Worm (Caenorhabditis elegans) whole organism, L4/young adult: ENCODE results near the gene amt-2.
A peak's percentile ranks its signal among the peaks of the same experiment; 100 is the strongest.

Experiments used
- W03F9.2 ChIP-seq: fragments of 150-350 bp; optimal IDR thresholded peaks from 2 replicates; lab custom pipeline; 2014; ENCODE audit warnings: missing biosample characterization, missing genetic modification characterization
- dao-5 ChIP-seq: sonication (generic microtip); optimal IDR thresholded peaks from 2 replicates; lab custom pipeline; 2016; ENCODE audit warnings: missing genotype, missing genetic modification characterization, moderate library complexity, missing compliant biosample characterization
- him-1 ChIP-seq: sonication (generic microtip); optimal IDR thresholded peaks from 2 replicates; lab custom pipeline; 2016; ENCODE audit warnings: missing genotype, missing genetic modification reagents, missing genetic modification characterization, missing compliant biosample characterization

Gene amt-2

DNA sequence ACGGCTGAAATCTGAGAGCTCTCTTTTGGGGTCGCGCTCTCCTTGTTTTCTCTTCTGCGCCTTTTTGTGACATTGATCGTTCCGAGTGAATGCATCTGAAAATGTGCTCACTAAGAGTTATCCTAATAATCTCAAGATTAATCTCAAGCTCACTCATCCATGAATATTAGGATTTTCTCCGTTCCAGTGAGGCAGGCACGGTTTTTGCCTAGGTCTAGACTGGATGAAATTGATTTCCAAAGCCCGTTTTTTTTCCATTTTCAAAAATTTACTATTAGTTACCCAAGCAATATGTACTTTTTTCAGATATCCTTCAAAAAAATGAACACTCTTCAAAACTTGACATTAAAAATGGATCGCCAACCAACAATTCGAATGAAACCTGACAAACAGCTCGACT lies at the start of gene amt-2:
Gene amt-2, plus strand, starts transcription at position 301 of the 400 bp plus-strand sequence.
- TF ChIP-seq him-1 (tag; lab: Kevin White, UChicago) (no peak), W03F9.2 (tag; lab: Kevin White, UChicago) (no peak), dao-5 (tag; lab: Kevin White, UChicago) (no peak)

ce11 chrIV:12994376-12994775 lies 47.8 kb upstream of the amt-2 start, which contains the start of gene K10D11.4:
TSS of gene K10D11.4 (minus strand) at chrIV:12994476.
- TF ChIP-seq W03F9.2 (tag; lab: Kevin White, UChicago) (no peak), him-1 (tag; lab: Kevin White, UChicago) (no peak), dao-5 (tag; lab: Kevin White, UChicago) (no peak)

ce11 chrIV:12995886-12996285 lies 46.3 kb upstream of the amt-2 start, which contains the start of gene K10D11.7:
TSS of gene K10D11.7 (minus strand) at chrIV:12995986.
- TF ChIP-seq him-1 (tag; lab: Kevin White, UChicago): no peak
- no peak for TF ChIP-seq W03F9.2 (tag; lab: Kevin White, UChicago)

DNA sequence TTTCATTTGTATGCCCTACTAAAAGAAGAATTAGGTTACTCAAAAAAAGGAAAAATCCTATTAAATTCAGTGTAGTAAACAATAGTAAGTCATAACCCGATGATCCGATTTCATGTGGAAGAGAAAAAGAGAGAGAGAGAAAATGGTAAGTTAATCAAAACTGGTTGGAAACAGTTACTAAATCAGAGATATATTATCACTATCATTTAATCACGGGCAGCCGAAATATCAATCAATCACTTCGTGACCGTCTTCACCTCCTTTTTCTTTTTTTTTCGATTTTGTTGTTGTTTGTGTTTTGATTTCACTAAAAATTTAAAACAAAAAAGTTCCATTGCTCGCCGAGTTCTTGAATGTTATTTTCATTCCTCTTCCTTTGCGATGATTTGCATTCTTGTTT lies 44.6 kb upstream of the amt-2 start:
- no peak for TF ChIP-seq dao-5 (tag; lab: Kevin White, UChicago)
- TF ChIP-seq him-1 (tag; lab: Kevin White, UChicago): no peak
- no peak for TF ChIP-seq W03F9.2 (tag; lab: Kevin White, UChicago)

- TF ChIP-seq dao-5 (tag; lab: Kevin White, UChicago) (no peak), W03F9.2 (tag; lab: Kevin White, UChicago) (no peak), him-1 (tag; lab: Kevin White, UChicago) (no peak)
These were observed 43.1 kb upstream of the amt-2 start for ce11 chrIV:12999087-12999486.

DNA sequence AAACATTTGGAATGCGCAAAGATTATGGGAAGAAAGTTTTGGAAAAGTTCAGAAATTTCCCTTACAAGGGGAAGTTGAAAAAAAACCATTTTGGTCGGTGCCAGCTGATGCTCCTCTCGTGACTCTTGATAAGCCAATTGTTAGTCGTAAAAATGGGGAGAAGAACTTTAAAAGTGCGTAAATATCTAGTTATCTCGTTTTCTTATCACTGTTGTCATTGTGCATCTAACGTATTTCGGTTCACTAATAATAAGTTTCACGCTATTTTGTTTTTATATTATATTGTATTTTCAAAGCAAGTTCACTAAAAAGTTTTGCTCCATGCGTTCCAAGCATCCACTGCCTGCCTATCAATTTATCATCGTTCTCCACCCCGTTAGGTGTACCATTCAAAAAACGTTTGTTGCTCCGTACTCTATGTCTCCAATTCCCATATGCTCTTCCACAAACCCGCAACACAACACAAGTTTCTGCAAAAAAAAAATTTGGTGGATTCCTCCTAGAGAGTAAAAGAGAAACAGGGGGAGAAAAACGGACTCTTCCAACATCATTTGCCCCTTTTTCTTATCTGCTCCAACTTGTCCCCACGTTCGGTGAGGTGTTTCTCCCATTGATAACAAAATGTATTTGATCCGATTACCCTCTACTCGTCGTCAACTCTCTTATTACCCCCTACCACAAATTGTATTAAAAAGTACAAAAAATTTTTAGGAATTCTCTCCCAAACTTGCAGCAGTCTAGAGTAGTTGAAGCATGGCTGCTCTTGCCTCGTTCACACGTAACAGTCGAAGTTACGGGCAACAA lies 33.6 kb upstream of the amt-2 start, which contains the start of gene mbk-2:
Gene mbk-2, plus strand, starts transcription at position 754 of the 804 bp plus-strand sequence.
- TF ChIP-seq him-1 (tag; lab: Kevin White, UChicago) (no peak), W03F9.2 (tag; lab: Kevin White, UChicago) (no peak), dao-5 (tag; lab: Kevin White, UChicago) (no peak)

DNA sequence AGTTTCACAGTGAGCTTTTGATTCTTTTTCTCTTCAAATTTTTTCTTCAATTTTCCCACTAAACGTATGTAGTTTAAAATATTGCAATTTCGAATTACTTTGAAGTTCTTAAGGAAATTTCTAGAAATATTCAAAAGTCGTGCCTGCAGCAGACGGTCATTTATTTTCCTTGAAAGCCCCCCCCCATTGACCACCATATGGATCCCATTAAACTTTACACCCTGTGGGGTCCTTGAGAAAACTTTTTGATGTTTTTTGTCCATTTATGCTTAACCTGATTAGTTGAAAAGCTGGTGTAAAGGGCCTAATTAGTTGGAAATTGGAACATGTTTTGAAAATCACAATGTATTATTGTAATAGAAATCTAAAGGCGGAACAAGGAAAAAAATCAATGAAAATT lies 32.7 kb upstream of the amt-2 start:
- TF ChIP-seq W03F9.2 (tag; lab: Kevin White, UChicago) (no peak), dao-5 (tag; lab: Kevin White, UChicago) (no peak)

DNA sequence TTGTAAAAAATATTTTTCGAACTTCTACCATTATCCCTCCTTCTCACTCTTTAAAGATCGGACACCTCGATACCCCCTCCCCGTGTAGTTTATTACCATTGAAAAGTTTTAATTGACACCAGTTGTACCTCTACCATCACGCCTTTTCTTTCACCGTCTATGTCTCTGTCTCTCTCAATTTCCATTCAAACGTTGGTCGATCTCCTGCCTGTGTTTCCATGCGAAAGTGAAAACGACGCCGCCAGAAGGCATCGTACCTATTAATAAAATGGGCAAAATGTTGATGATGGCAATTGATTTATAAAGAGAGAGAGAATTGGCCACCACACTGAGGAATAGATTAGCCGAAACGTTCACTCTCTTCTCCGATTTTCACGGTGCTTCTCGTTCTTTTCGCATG lies 29.0 kb upstream of the amt-2 start:
- TF ChIP-seq W03F9.2 (tag; lab: Kevin White, UChicago) (no peak), him-1 (tag; lab: Kevin White, UChicago) (no peak), dao-5 (tag; lab: Kevin White, UChicago) (no peak)

DNA sequence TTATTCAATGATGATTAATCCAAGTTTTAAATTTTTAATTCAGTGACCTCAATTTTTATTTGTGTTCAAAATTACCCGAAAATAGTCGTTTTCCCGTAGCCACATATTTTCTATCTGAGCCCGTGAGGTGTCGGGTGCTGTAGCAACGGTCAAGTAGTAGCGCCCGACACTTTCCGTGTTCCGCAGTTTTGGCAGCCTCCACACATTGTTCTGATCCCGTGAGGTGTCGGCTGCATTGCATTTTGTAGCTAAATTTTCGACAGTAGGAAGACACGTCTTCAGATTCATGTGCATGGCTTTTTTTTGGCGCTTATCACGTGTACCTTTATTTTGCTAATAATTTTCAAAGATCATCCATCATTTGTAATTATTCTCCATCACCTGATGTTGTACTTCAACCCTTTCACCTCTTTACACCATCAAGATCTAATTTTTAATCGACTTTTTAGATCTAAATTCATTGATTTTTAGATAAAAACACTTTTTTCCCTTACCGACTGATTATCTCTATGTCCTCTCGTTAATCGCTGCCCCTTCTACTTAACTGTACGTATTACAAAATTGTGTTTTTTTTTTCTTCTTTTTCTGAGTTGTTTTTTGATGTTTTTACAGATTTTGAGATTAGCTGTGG lies 28.4 kb upstream of the amt-2 start:
- TF ChIP-seq him-1 (tag; lab: Kevin White, UChicago): no peak
- no peak for TF ChIP-seq W03F9.2 (tag; lab: Kevin White, UChicago)
- TF ChIP-seq dao-5 (tag; lab: Kevin White, UChicago): no peak

DNA sequence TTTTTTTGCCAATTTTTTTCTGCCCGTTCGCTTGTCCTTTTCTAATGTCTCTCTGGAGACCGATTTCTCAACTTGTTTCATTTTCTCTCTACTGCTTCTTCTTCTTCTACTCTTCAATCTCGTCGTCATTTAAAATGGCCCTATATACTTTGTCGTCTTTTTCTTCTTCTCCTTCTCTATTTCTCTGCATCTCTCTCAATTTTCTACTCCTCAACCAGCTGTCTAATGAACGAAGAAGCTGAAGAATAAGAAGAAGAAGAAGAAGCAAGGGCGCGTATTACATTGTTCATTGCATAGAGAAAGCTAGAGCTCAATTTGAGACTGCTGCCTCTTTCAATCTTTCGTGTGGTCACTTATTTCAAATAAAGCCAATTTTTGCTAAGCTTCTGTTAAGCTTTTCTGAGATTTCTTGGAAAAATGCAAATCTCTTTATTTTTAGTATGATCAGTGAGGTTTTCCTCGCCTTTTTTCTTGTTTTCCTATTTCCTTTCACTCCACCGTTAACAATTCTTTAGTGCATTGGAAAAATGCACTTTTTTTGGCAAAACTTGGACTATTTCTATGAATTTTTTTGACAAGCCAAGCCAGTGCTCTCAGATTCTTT lies 26.3 kb upstream of the amt-2 start:
- TF ChIP-seq dao-5 (tag; lab: Kevin White, UChicago): no peak
- peak; percentile 10 for TF ChIP-seq him-1 (tag; lab: Kevin White, UChicago)
- no peak for TF ChIP-seq W03F9.2 (tag; lab: Kevin White, UChicago)

ce11 chrIV:13016820-13017219 lies 25.4 kb upstream of the amt-2 start:
- TF ChIP-seq dao-5 (tag; lab: Kevin White, UChicago): no peak
- TF ChIP-seq him-1 (tag; lab: Kevin White, UChicago): no peak
- TF ChIP-seq W03F9.2 (tag; lab: Kevin White, UChicago): no peak

- TF ChIP-seq dao-5 (tag; lab: Kevin White, UChicago): no peak
- TF ChIP-seq him-1 (tag; lab: Kevin White, UChicago): no peak
- TF ChIP-seq W03F9.2 (tag; lab: Kevin White, UChicago): no peak
These were observed 21.2 kb upstream of the amt-2 start for ce11 chrIV:13021006-13021405.

DNA sequence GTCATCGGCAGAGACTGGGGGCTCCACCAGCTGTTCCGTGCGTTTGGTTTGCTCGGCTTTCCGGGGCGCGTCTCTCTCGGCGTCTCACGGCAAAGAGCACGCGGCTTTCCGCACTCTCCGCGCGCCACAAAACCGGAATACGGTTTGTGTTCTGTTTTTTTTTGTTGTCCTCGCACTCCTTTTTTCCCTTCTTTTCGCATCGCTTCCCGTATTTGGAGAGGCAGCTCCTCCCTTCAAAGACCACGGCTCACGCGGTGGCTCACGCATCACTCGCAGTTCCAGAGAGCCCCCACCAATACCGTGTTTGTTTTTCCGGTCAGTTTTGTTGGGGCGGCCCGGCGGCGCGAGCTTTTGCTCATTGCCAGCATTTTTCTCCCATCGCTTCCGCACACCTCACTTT lies 19.3 kb upstream of the amt-2 start:
- TF ChIP-seq W03F9.2 (tag; lab: Kevin White, UChicago): no peak
- TF ChIP-seq dao-5 (tag; lab: Kevin White, UChicago): no peak
- TF ChIP-seq him-1 (tag; lab: Kevin White, UChicago): no peak
